Fruit fly (Drosophila melanogaster) whole organism, adult: Measurements from ENCODE around the gene CG42305.

ENCODE experiments used
- CG12768 ChIP-seq: fragments of 200-800 bp; sonication (Bioruptor generic); optimal IDR thresholded peaks from 2 replicates; lab custom pipeline; 2017; ENCODE audit warnings: missing biosample characterization, missing genetic modification characterization, mild to moderate bottlenecking, moderate library complexity, missing genetic modification reagents
- CG1620 ChIP-seq: fragments of 200-800 bp; sonication (Bioruptor generic); optimal IDR thresholded peaks from 2 replicates; lab custom pipeline; 2016; ENCODE audit warnings: missing biosample characterization, missing genetic modification characterization
- CG33017 ChIP-seq: fragments of 200-800 bp; sonication (Bioruptor generic); optimal IDR thresholded peaks from 2 replicates; lab custom pipeline; 2018; ENCODE audit warnings: missing biosample characterization, mild to moderate bottlenecking, missing genetic modification characterization, moderate library complexity
- CG7045 ChIP-seq: fragments of 200-800 bp; sonication (Bioruptor generic); optimal IDR thresholded peaks from 2 replicates; lab custom pipeline; 2017; ENCODE audit warnings: missing biosample characterization, mild to moderate bottlenecking, missing genetic modification characterization
- CG7101 ChIP-seq: fragments of 200-800 bp; sonication (Bioruptor generic); optimal IDR thresholded peaks from 2 replicates; lab custom pipeline; 2018; ENCODE audit warnings: missing biosample characterization, mild to moderate bottlenecking, missing genetic modification characterization, moderate library complexity
- Clk ChIP-seq: fragments of 200-800 bp; sonication (Bioruptor generic); optimal IDR thresholded peaks from 2 replicates; lab custom pipeline; 2017; ENCODE audit warnings: missing biosample characterization, missing genetic modification characterization
- Crg-1 ChIP-seq: fragments of 200-800 bp; sonication (Bioruptor generic); optimal IDR thresholded peaks from 2 replicates; lab custom pipeline; 2016; ENCODE audit warnings: missing biosample characterization, missing genetic modification characterization
- Hr96 ChIP-seq: fragments of 200-800 bp; sonication (Bioruptor generic); optimal IDR thresholded peaks from 2 replicates; lab custom pipeline; 2016; ENCODE audit warnings: missing biosample characterization, missing genetic modification characterization
- Mnt ChIP-seq: fragments of 200-800 bp; sonication (Bioruptor generic); optimal IDR thresholded peaks from 2 replicates; lab custom pipeline; 2016; ENCODE audit warnings: missing biosample characterization, mild to moderate bottlenecking, missing genetic modification characterization
- cic ChIP-seq: fragments of 200-800 bp; sonication (Bioruptor generic); optimal IDR thresholded peaks from 2 replicates; lab custom pipeline; 2017; ENCODE audit warnings: missing biosample characterization, mild to moderate bottlenecking, missing genetic modification characterization, moderate library complexity
- cnc ChIP-seq, 2 experiments: fragments of >200 bp; optimal IDR thresholded peaks; 2 replicates each; lab custom pipeline; 2017
- kay ChIP-seq: fragments of 200-800 bp; sonication (Bioruptor generic); peaks from one replicate; lab custom pipeline; 2016; ENCODE audit warnings: missing biosample characterization, missing genetic modification characterization, borderline replicate concordance
- ovo ChIP-seq: fragments of 200-800 bp; sonication (Bioruptor generic); optimal IDR thresholded peaks from 2 replicates; lab custom pipeline; 2016; ENCODE audit warnings: missing biosample characterization, missing genetic modification characterization
- pad ChIP-seq: fragments of 200-800 bp; sonication (Bioruptor generic); optimal IDR thresholded peaks from 3 replicates; lab custom pipeline; 2017; ENCODE audit warnings: missing biosample characterization, missing genetic modification characterization, mild to moderate bottlenecking, moderate library complexity, missing genetic modification reagents
- tj ChIP-seq: fragments of 200-800 bp; sonication (Bioruptor generic); optimal IDR thresholded peaks from 3 replicates; lab custom pipeline; 2017; ENCODE audit warnings: missing biosample characterization, mild to moderate bottlenecking, missing genetic modification characterization, moderate library complexity
- toe ChIP-seq: fragments of 200-800 bp; sonication (Bioruptor generic); optimal IDR thresholded peaks from 2 replicates; lab custom pipeline; 2016; ENCODE audit warnings: missing biosample characterization, missing genetic modification characterization

CG42305 gene

dm6 chr2L:18860920-18861319 lies 48.5 kb downstream of the CG42305 start:
- TF ChIP-seq Mnt (GFP tag; lab: Kevin White, UChicago), result no peak
- no peak for TF ChIP-seq CG12768 (GFP tag; lab: Kevin White, UChicago)
- no peak for TF ChIP-seq pad (GFP tag; lab: Kevin White, UChicago)
- no peak for TF ChIP-seq tj (GFP tag; lab: Kevin White, UChicago)
- TF ChIP-seq CG33017, result no peak
- no peak for TF ChIP-seq kay (GFP tag; lab: Kevin White, UChicago)
- TF ChIP-seq toe (GFP tag; lab: Kevin White, UChicago), result no peak
- no peak for TF ChIP-seq cic (GFP tag; lab: Kevin White, UChicago)
- TF ChIP-seq ovo (GFP tag; lab: Kevin White, UChicago), result no peak
- TF ChIP-seq CG7101, result no peak
- TF ChIP-seq CG7045 (GFP tag; lab: Kevin White, UChicago), result no peak
- no peak for TF ChIP-seq Hr96 (GFP tag; lab: Kevin White, UChicago)
- no peak for TF ChIP-seq Crg-1 (GFP tag; lab: Kevin White, UChicago)
- TF ChIP-seq cnc (optimal IDR thresholded peaks at IDR 0.05; lab: Kevin White, UChicago), result no peak
- TF ChIP-seq Clk, result no peak
- TF ChIP-seq CG1620 (GFP tag; lab: Kevin White, UChicago), result no peak
